Worm (Caenorhabditis elegans): ENCODE measurements around the gene srh-142.

Gene srh-142

DNA sequence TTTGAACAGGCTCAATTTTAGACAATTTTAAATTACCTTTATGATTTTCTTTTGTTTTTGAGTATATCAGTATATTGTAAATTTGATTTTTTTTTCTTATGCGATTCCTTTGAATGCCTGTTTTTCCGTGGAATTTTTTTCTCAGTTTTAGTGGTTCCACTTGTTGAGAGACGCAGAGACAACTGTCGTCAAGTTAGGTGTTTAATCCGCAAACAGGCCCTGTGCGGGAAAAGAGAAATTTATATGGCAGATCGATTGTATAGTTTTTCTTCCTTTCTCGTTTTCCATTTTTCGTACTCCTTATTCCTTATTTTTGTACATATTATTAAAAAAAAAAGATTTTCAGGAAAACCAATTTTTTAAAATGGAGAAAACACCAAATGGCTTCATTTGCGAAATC, 38.2 kb upstream of the srh-142 start, which contains the start of gene F36D3.1 (continued):
- peak; percentile 64 for TF ChIP-seq snu-23 (GFP tag; optimal IDR thresholded peaks at IDR 0.05)
- no peak for TF ChIP-seq ets-5 (GFP tag; IDR thresholded peaks at IDR 0.05)
- no peak for TF ChIP-seq fkh-10 (GFP tag; optimal IDR thresholded peaks at IDR 0.05)
- TF ChIP-seq skn-1 (tag; optimal IDR thresholded peaks at IDR 0.05): peak; percentile 40
- TF ChIP-seq nhr-90 (tag; optimal IDR thresholded peaks at IDR 0.05; ENCODE audit: poor library complexity): peak; percentile 15
- peak; percentile 54 for TF ChIP-seq swsn-7 (tag; optimal IDR thresholded peaks at IDR 0.05)
- TF ChIP-seq nhr-77 (tag; optimal IDR thresholded peaks at IDR 0.05): no peak
- no peak for TF ChIP-seq fkh-4 (tag; optimal IDR thresholded peaks at IDR 0.05; ENCODE audit: borderline replicate concordance)
- TF ChIP-seq tbx-2 (tag; optimal IDR thresholded peaks at IDR 0.05): peak; percentile 28
- TF ChIP-seq ceh-63 (GFP tag; optimal IDR thresholded peaks at IDR 0.05): no peak
- TF ChIP-seq mep-1 (tag; optimal IDR thresholded peaks at IDR 0.05): peak; percentile 68
- no peak for TF ChIP-seq vab-15 (tag; optimal IDR thresholded peaks at IDR 0.05)
- TF ChIP-seq mdl-1 (tag; optimal IDR thresholded peaks at IDR 0.05): no peak
- no peak for TF ChIP-seq pqm-1 (tag; optimal IDR thresholded peaks at IDR 0.05)
- peak; percentile 43 for TF ChIP-seq C16A3.4 (tag; optimal IDR thresholded peaks at IDR 0.05)
- no peak for TF ChIP-seq hpl-2 (GFP tag; optimal IDR thresholded peaks at IDR 0.05)
- peak; percentile 42 for TF ChIP-seq lin-14 (GFP tag; optimal IDR thresholded peaks at IDR 0.05)
- peak; percentile 84 for TF ChIP-seq F16B12.6 (tag; optimal IDR thresholded peaks at IDR 0.05)
- no peak for TF ChIP-seq elt-2 (tag; optimal IDR thresholded peaks at IDR 0.05)
- no peak for TF ChIP-seq alr-1 (tag; optimal IDR thresholded peaks at IDR 0.05; ENCODE audit: borderline replicate concordance)
- TF ChIP-seq isw-1 (GFP tag; IDR thresholded peaks at IDR 0.05): no peak
- TF ChIP-seq xbp-1 (tag; optimal IDR thresholded peaks at IDR 0.05): peak; percentile 39
- TF ChIP-seq sox-4 (tag; optimal IDR thresholded peaks at IDR 0.05): no peak
- TF ChIP-seq nhr-71 (tag; optimal IDR thresholded peaks at IDR 0.05): no peak
- no peak for TF ChIP-seq pag-3 (tag; optimal IDR thresholded peaks at IDR 0.05; ENCODE audit: borderline replicate concordance, insufficient read depth)
- no peak for TF ChIP-seq lir-3 (tag; optimal IDR thresholded peaks at IDR 0.05; ENCODE audit: poor library complexity)
- no peak for TF ChIP-seq nhr-84 (tag; optimal IDR thresholded peaks at IDR 0.05)
- TF ChIP-seq ceh-90 (tag; optimal IDR thresholded peaks at IDR 0.05): no peak
- TF ChIP-seq C34B4.2 (tag; optimal IDR thresholded peaks at IDR 0.05): no peak
- TF ChIP-seq sptf-1 (tag; optimal IDR thresholded peaks at IDR 0.05): no peak
- TF ChIP-seq blmp-1 (tag; optimal IDR thresholded peaks at IDR 0.05): peak; percentile 71
- TF ChIP-seq rnt-1 (tag; optimal IDR thresholded peaks at IDR 0.05): peak; percentile 63
- peak; percentile 15 for TF ChIP-seq dsc-1 (tag; optimal IDR thresholded peaks at IDR 0.05)
- no peak for TF ChIP-seq hlh-4 (tag; optimal IDR thresholded peaks at IDR 0.05)
- TF ChIP-seq ceh-82 (tag; optimal IDR thresholded peaks at IDR 0.05): peak; percentile 17 to 49 (median 28)
- no peak for TF ChIP-seq pax-3 (tag; optimal IDR thresholded peaks at IDR 0.05)
- no peak for TF ChIP-seq ztf-4 (tag; optimal IDR thresholded peaks at IDR 0.05)
- TF ChIP-seq nhr-20 (tag; optimal IDR thresholded peaks at IDR 0.05): peak; percentile 22
- no peak for TF ChIP-seq Y116A8C.19 (tag; optimal IDR thresholded peaks at IDR 0.05; ENCODE audit: borderline replicate concordance)
- no peak for TF ChIP-seq nhr-237 (tag; optimal IDR thresholded peaks at IDR 0.05)
- no peak for TF ChIP-seq lin-39 (tag; optimal IDR thresholded peaks at IDR 0.05)
- TF ChIP-seq ceh-88 (GFP tag; IDR thresholded peaks at IDR 0.05): no peak
- TF ChIP-seq efl-3 (GFP tag; optimal IDR thresholded peaks at IDR 0.05): no peak
- TF ChIP-seq lsy-2 (tag; optimal IDR thresholded peaks at IDR 0.05): peak; percentile 57 to 83
- TF ChIP-seq ztf-11 (tag; optimal IDR thresholded peaks at IDR 0.05): no peak
- no peak for TF ChIP-seq zip-4 (GFP tag; optimal IDR thresholded peaks at IDR 0.05)

Data from whole organism, L1 larva.